Fruit fly (Drosophila melanogaster) whole organism, adult: ENCODE results near the gene Ibf1.
A peak's percentile ranks its signal among the peaks of the same experiment; 100 is the strongest.

ENCODE experiments used
- CG11617 ChIP-seq: fragments of 200-800 bp; sonication (Bioruptor generic); optimal IDR thresholded peaks from 2 replicates; lab custom pipeline; 2017; ENCODE audit warnings: mild to moderate bottlenecking, missing biosample characterization, missing genetic modification reagents, missing genetic modification characterization
- CG12768 ChIP-seq: fragments of 200-800 bp; sonication (Bioruptor generic); optimal IDR thresholded peaks from 2 replicates; lab custom pipeline; 2017; ENCODE audit warnings: missing biosample characterization, missing genetic modification characterization, mild to moderate bottlenecking, moderate library complexity, missing genetic modification reagents
- CG14711 ChIP-seq: fragments of 200-800 bp; sonication (Bioruptor generic); optimal IDR thresholded peaks from 2 replicates; lab custom pipeline; 2018; ENCODE audit warnings: missing biosample characterization, mild to moderate bottlenecking, missing genetic modification characterization, moderate library complexity
- CG1620 ChIP-seq: fragments of 200-800 bp; sonication (Bioruptor generic); optimal IDR thresholded peaks from 2 replicates; lab custom pipeline; 2016; ENCODE audit warnings: missing biosample characterization, missing genetic modification characterization
- CG33017 ChIP-seq: fragments of 200-800 bp; sonication (Bioruptor generic); optimal IDR thresholded peaks from 2 replicates; lab custom pipeline; 2018; ENCODE audit warnings: missing biosample characterization, mild to moderate bottlenecking, missing genetic modification characterization, moderate library complexity
- CG5204 ChIP-seq: fragments of 200-800 bp; sonication (Bioruptor generic); optimal IDR thresholded peaks from 2 replicates; lab custom pipeline; 2016; ENCODE audit warnings: missing biosample characterization, missing genetic modification characterization
- CG7045 ChIP-seq: fragments of 200-800 bp; sonication (Bioruptor generic); optimal IDR thresholded peaks from 2 replicates; lab custom pipeline; 2017; ENCODE audit warnings: missing biosample characterization, mild to moderate bottlenecking, missing genetic modification characterization
- CG7101 ChIP-seq: fragments of 200-800 bp; sonication (Bioruptor generic); optimal IDR thresholded peaks from 2 replicates; lab custom pipeline; 2018; ENCODE audit warnings: missing biosample characterization, mild to moderate bottlenecking, missing genetic modification characterization, moderate library complexity
- Clk ChIP-seq: fragments of 200-800 bp; sonication (Bioruptor generic); optimal IDR thresholded peaks from 2 replicates; lab custom pipeline; 2017; ENCODE audit warnings: missing biosample characterization, missing genetic modification characterization
- Crg-1 ChIP-seq: fragments of 200-800 bp; sonication (Bioruptor generic); optimal IDR thresholded peaks from 2 replicates; lab custom pipeline; 2016; ENCODE audit warnings: missing biosample characterization, missing genetic modification characterization
- Hr96 ChIP-seq: fragments of 200-800 bp; sonication (Bioruptor generic); optimal IDR thresholded peaks from 2 replicates; lab custom pipeline; 2016; ENCODE audit warnings: missing biosample characterization, missing genetic modification characterization
- Mnt ChIP-seq: fragments of 200-800 bp; sonication (Bioruptor generic); optimal IDR thresholded peaks from 2 replicates; lab custom pipeline; 2016; ENCODE audit warnings: missing biosample characterization, mild to moderate bottlenecking, missing genetic modification characterization
- bab1 ChIP-seq: fragments of 200-800 bp; sonication (Bioruptor generic); optimal IDR thresholded peaks from 3 replicates; lab custom pipeline; 2019; ENCODE audit warnings: missing biosample characterization, mild to moderate bottlenecking, missing genetic modification characterization, moderate library complexity
- cic ChIP-seq: fragments of 200-800 bp; sonication (Bioruptor generic); optimal IDR thresholded peaks from 2 replicates; lab custom pipeline; 2017; ENCODE audit warnings: missing biosample characterization, mild to moderate bottlenecking, missing genetic modification characterization, moderate library complexity
- cnc ChIP-seq, 2 experiments: fragments of >200 bp; optimal IDR thresholded peaks; 2 replicates each; lab custom pipeline; 2017
- kay ChIP-seq: fragments of 200-800 bp; sonication (Bioruptor generic); peaks from one replicate; lab custom pipeline; 2016; ENCODE audit warnings: missing biosample characterization, missing genetic modification characterization, borderline replicate concordance
- ovo ChIP-seq: fragments of 200-800 bp; sonication (Bioruptor generic); optimal IDR thresholded peaks from 2 replicates; lab custom pipeline; 2016; ENCODE audit warnings: missing biosample characterization, missing genetic modification characterization
- pad ChIP-seq: fragments of 200-800 bp; sonication (Bioruptor generic); optimal IDR thresholded peaks from 3 replicates; lab custom pipeline; 2017; ENCODE audit warnings: missing biosample characterization, missing genetic modification characterization, mild to moderate bottlenecking, moderate library complexity, missing genetic modification reagents
- tj ChIP-seq: fragments of 200-800 bp; sonication (Bioruptor generic); optimal IDR thresholded peaks from 3 replicates; lab custom pipeline; 2017; ENCODE audit warnings: missing biosample characterization, mild to moderate bottlenecking, missing genetic modification characterization, moderate library complexity
- toe ChIP-seq: fragments of 200-800 bp; sonication (Bioruptor generic); optimal IDR thresholded peaks from 2 replicates; lab custom pipeline; 2016; ENCODE audit warnings: missing biosample characterization, missing genetic modification characterization

Ibf1 gene

dm6 chr3R:9245576-9246200 lies 13.1 kb upstream of the Ibf1 start, which contains the start of gene Vps15:
Gene Vps15 (minus strand): TSS chr3R:9245869.
- peak; percentile 36 for TF ChIP-seq CG1620 (GFP tag; lab: Kevin White, UChicago)
- TF ChIP-seq tj, result peak; percentile 86
- TF ChIP-seq pad (GFP tag; lab: Kevin White, UChicago), result peak; percentile 35
- peak; percentile 45 for TF ChIP-seq CG12768 (GFP tag; lab: Kevin White, UChicago)
- TF ChIP-seq toe (GFP tag; lab: Kevin White, UChicago), result peak; percentile 48
- peak; percentile 80 for TF ChIP-seq CG14711 (tag; lab: Kevin White, UChicago)
- TF ChIP-seq Hr96, result no peak
- no peak for TF ChIP-seq cnc (optimal IDR thresholded peaks at IDR 0.05; lab: Kevin White, UChicago)
- TF ChIP-seq CG33017 (tag; lab: Kevin White, UChicago), result peak; percentile 81
- TF ChIP-seq CG7101 (tag; lab: Kevin White, UChicago), result peak; percentile 84
- TF ChIP-seq CG7045 (GFP tag; lab: Kevin White, UChicago), result peak; percentile 72
- peak; percentile 16 for TF ChIP-seq Crg-1 (GFP tag; lab: Kevin White, UChicago)
- TF ChIP-seq Clk (GFP tag; lab: Kevin White, UChicago), result no peak
- no peak for TF ChIP-seq CG5204 (GFP tag; lab: Kevin White, UChicago)
- TF ChIP-seq cic, result no peak
- no peak for TF ChIP-seq ovo (GFP tag; lab: Kevin White, UChicago)
- TF ChIP-seq Mnt, result peak; percentile 27
- TF ChIP-seq CG11617 (GFP tag; lab: Kevin White, UChicago), result peak; percentile 61
- peak; percentile 92 for TF ChIP-seq bab1 (GFP tag; lab: Kevin White, UChicago)
- peak; percentile 80 for TF ChIP-seq kay (GFP tag; lab: Kevin White, UChicago)

dm6 chr3R:9246366-9246765 lies 12.4 kb upstream of the Ibf1 start, which contains the start of gene CG8420:
Gene CG8420 (plus strand): TSS chr3R:9246649.
- TF ChIP-seq CG7045 (GFP tag; lab: Kevin White, UChicago) (no peak), Hr96 (no peak), kay (GFP tag; lab: Kevin White, UChicago) (no peak), CG14711 (tag; lab: Kevin White, UChicago) (no peak), Mnt (no peak), cic (no peak), CG33017 (tag; lab: Kevin White, UChicago) (no peak), CG11617 (GFP tag; lab: Kevin White, UChicago) (no peak), cnc (optimal IDR thresholded peaks at IDR 0.05; lab: Kevin White, UChicago) (no peak), bab1 (GFP tag; lab: Kevin White, UChicago) (no peak), CG1620 (GFP tag; lab: Kevin White, UChicago) (no peak), pad (GFP tag; lab: Kevin White, UChicago) (no peak), CG7101 (tag; lab: Kevin White, UChicago) (no peak), tj (no peak), CG12768 (GFP tag; lab: Kevin White, UChicago) (no peak), Crg-1 (GFP tag; lab: Kevin White, UChicago) (no peak), toe (GFP tag; lab: Kevin White, UChicago) (no peak), Clk (GFP tag; lab: Kevin White, UChicago) (no peak), ovo (GFP tag; lab: Kevin White, UChicago) (no peak), CG5204 (GFP tag; lab: Kevin White, UChicago) (no peak)

- TF ChIP-seq CG14711 (tag; lab: Kevin White, UChicago) (peak; percentile 24), CG7101 (tag; lab: Kevin White, UChicago) (peak; percentile 34), Crg-1 (GFP tag; lab: Kevin White, UChicago) (no peak), bab1 (GFP tag; lab: Kevin White, UChicago) (peak; percentile 89)
These were observed 11.7 kb upstream of the Ibf1 start for dm6 chr3R:9246879-9247621.

- no peak for TF ChIP-seq toe (GFP tag; lab: Kevin White, UChicago)
- TF ChIP-seq Crg-1 (GFP tag; lab: Kevin White, UChicago), result no peak
- TF ChIP-seq Mnt, result no peak
- no peak for TF ChIP-seq kay (GFP tag; lab: Kevin White, UChicago)
- no peak for TF ChIP-seq Hr96
- TF ChIP-seq cic, result no peak
- no peak for TF ChIP-seq Clk (GFP tag; lab: Kevin White, UChicago)
- no peak for TF ChIP-seq CG5204 (GFP tag; lab: Kevin White, UChicago)
- TF ChIP-seq CG7045 (GFP tag; lab: Kevin White, UChicago), result no peak
These were observed 9.6 kb upstream of the Ibf1 start for dm6 chr3R:9249025-9249735.

dm6 chr3R:9249736-9250044 lies 9.1 kb upstream of the Ibf1 start:
- no peak for TF ChIP-seq Mnt
- TF ChIP-seq CG33017 (tag; lab: Kevin White, UChicago), result no peak
- no peak for TF ChIP-seq CG5204 (GFP tag; lab: Kevin White, UChicago)
- TF ChIP-seq CG12768 (GFP tag; lab: Kevin White, UChicago), result no peak
- no peak for TF ChIP-seq CG7045 (GFP tag; lab: Kevin White, UChicago)
- no peak for TF ChIP-seq CG1620 (GFP tag; lab: Kevin White, UChicago)
- TF ChIP-seq toe (GFP tag; lab: Kevin White, UChicago), result no peak
- no peak for TF ChIP-seq Crg-1 (GFP tag; lab: Kevin White, UChicago)
- no peak for TF ChIP-seq tj
- TF ChIP-seq cnc (optimal IDR thresholded peaks at IDR 0.05; lab: Kevin White, UChicago), result no peak
